Worm (Caenorhabditis elegans): ENCODE results near the gene lec-8.

The lec-8 gene

ce11 chrX:9831215-9831614 lies 19.2 kb upstream of the lec-8 start, which contains the start of gene rrc-1:
TSS of gene rrc-1 (minus strand) at chrX:9831288.
- TF ChIP-seq unc-3 (GFP tag; conservative IDR thresholded peaks at IDR 0.05): no peak
- no peak for TF ChIP-seq unc-3 (tag; optimal IDR thresholded peaks at IDR 0.05)
- no peak for TF ChIP-seq pax-1 (tag; optimal IDR thresholded peaks at IDR 0.05)
- no peak for TF ChIP-seq ceh-24 (tag; optimal IDR thresholded peaks at IDR 0.05)
- TF ChIP-seq lin-11 (tag; optimal IDR thresholded peaks at IDR 0.05): no peak
- no peak for TF ChIP-seq hlh-30 (tag; optimal IDR thresholded peaks at IDR 0.05; ENCODE audit: insufficient read depth)
- TF ChIP-seq madf-2 (tag; optimal IDR thresholded peaks at IDR 0.05): no peak
- TF ChIP-seq ceh-22 (tag; optimal IDR thresholded peaks at IDR 0.05): no peak
- TF ChIP-seq tbx-2 (tag; optimal IDR thresholded peaks at IDR 0.05): no peak
- no peak for TF ChIP-seq ceh-2 (tag; optimal IDR thresholded peaks at IDR 0.05)

- TF ChIP-seq K02D7.2 (tag; optimal IDR thresholded peaks at IDR 0.05): no peak
- no peak for TF ChIP-seq nhr-11 (tag; optimal IDR thresholded peaks at IDR 0.05)
- TF ChIP-seq ttx-3 (tag; optimal IDR thresholded peaks at IDR 0.05): no peak
- TF ChIP-seq ceh-9 (tag; optimal IDR thresholded peaks at IDR 0.05): no peak
- TF ChIP-seq pha-2 (tag; optimal IDR thresholded peaks at IDR 0.05): no peak
- TF ChIP-seq nfya-1 (tag; optimal IDR thresholded peaks at IDR 0.05): peak; percentile 47
- TF ChIP-seq fkh-10 (GFP tag; optimal IDR thresholded peaks at IDR 0.05): no peak
- peak; percentile 22 for TF ChIP-seq unc-55 (GFP tag; optimal IDR thresholded peaks at IDR 0.05)
- peak; percentile 1 for TF ChIP-seq rnt-1 (tag; optimal IDR thresholded peaks at IDR 0.05)
- TF ChIP-seq hlh-15 (tag; optimal IDR thresholded peaks at IDR 0.05): no peak
- no peak for TF ChIP-seq syd-9 (tag; optimal IDR thresholded peaks at IDR 0.05)
- TF ChIP-seq che-1 (tag; optimal IDR thresholded peaks at IDR 0.05): no peak
Observed at ce11 chrX:9832370-9832769, 18.0 kb upstream of the lec-8 start.

ce11 chrX:9837989-9838541 lies 12.3 kb upstream of the lec-8 start, which contains the start of gene ipla-2:
TSS of gene ipla-2 (minus strand) at chrX:9838039.
- TF ChIP-seq unc-86 (tag; optimal IDR thresholded peaks at IDR 0.05): no peak
- TF ChIP-seq ref-2 (tag; optimal IDR thresholded peaks at IDR 0.05): no peak
- no peak for TF ChIP-seq pax-1 (tag; optimal IDR thresholded peaks at IDR 0.05)
- no peak for TF ChIP-seq ceh-22 (tag; optimal IDR thresholded peaks at IDR 0.05)
- TF ChIP-seq odd-2 (tag; optimal IDR thresholded peaks at IDR 0.05): no peak
- peak; percentile 21 for TF ChIP-seq tbx-2 (tag; optimal IDR thresholded peaks at IDR 0.05)
- peak; percentile 34 for TF ChIP-seq unc-55 (GFP tag; optimal IDR thresholded peaks at IDR 0.05)
- no peak for TF ChIP-seq elt-2 (tag; optimal IDR thresholded peaks at IDR 0.05)
- no peak for TF ChIP-seq T23F11.4 (GFP tag; optimal IDR thresholded peaks at IDR 0.05)
- TF ChIP-seq ahr-1 (tag; optimal IDR thresholded peaks at IDR 0.05): no peak
- TF ChIP-seq pqm-1 (tag; optimal IDR thresholded peaks at IDR 0.05): no peak
- peak; percentile 95 for TF ChIP-seq hlh-30 (tag; optimal IDR thresholded peaks at IDR 0.05; ENCODE audit: insufficient read depth)
- no peak for TF ChIP-seq ama-1 (optimal IDR thresholded peaks at IDR 0.05)
- peak; percentile 87 for TF ChIP-seq unc-42 (tag; optimal IDR thresholded peaks at IDR 0.05)
- no peak for TF ChIP-seq hlh-6 (tag; optimal IDR thresholded peaks at IDR 0.05)
- no peak for TF ChIP-seq dmd-4 (tag; optimal IDR thresholded peaks at IDR 0.05; ENCODE audit: borderline replicate concordance)
- TF ChIP-seq ceh-18 (tag; optimal IDR thresholded peaks at IDR 0.05): peak; percentile 20
- peak; percentile 64 for TF ChIP-seq ceh-31 (tag; optimal IDR thresholded peaks at IDR 0.05)
- no peak for TF ChIP-seq ceh-9 (tag; optimal IDR thresholded peaks at IDR 0.05)
- no peak for TF ChIP-seq dve-1 (tag; optimal IDR thresholded peaks at IDR 0.05)
- peak; percentile 6 for TF ChIP-seq nfya-1 (tag; optimal IDR thresholded peaks at IDR 0.05)
- TF ChIP-seq pat-9 (tag; optimal IDR thresholded peaks at IDR 0.05): no peak
- TF ChIP-seq hlh-13 (GFP tag; optimal IDR thresholded peaks at IDR 0.05): no peak
- no peak for TF ChIP-seq ceh-34 (tag; optimal IDR thresholded peaks at IDR 0.05)
- TF ChIP-seq pha-4 (tag; optimal IDR thresholded peaks at IDR 0.05): no peak
- no peak for TF ChIP-seq lin-11 (tag; optimal IDR thresholded peaks at IDR 0.05)
- TF ChIP-seq hlh-8 (tag; optimal IDR thresholded peaks at IDR 0.05): no peak
- TF ChIP-seq nhr-11 (tag; optimal IDR thresholded peaks at IDR 0.05): no peak
- no peak for TF ChIP-seq syd-9 (tag; optimal IDR thresholded peaks at IDR 0.05)
- TF ChIP-seq ets-4 (tag; optimal IDR thresholded peaks at IDR 0.05): no peak
- no peak for TF ChIP-seq elt-4 (tag; optimal IDR thresholded peaks at IDR 0.05)
- TF ChIP-seq zip-5 (tag; optimal IDR thresholded peaks at IDR 0.05): no peak

Measured in whole organism, late embryonic.